Fruit fly (Drosophila melanogaster): ENCODE measurements around the gene CG17834.

CG17834 gene

dm6 chr2L:8552472-8552871, 23.5 kb downstream of the CG17834 start (continued):
- TF ChIP-seq ara (GFP tag; IDR thresholded peaks at IDR 0.05), result peak; percentile 63; the same call in 1 of the 2 replicates
- peak; percentile 14 for TF ChIP-seq CG30403 (GFP tag; optimal IDR thresholded peaks at IDR 0.05)
- no peak for TF ChIP-seq eyg (GFP tag; optimal IDR thresholded peaks at IDR 0.05)
- no peak for TF ChIP-seq Stat92E (GFP tag; optimal IDR thresholded peaks at IDR 0.05)
- peak; percentile 45 for TF ChIP-seq gsb-n (tag; optimal IDR thresholded peaks at IDR 0.05)
- TF ChIP-seq wek (GFP tag; optimal IDR thresholded peaks at IDR 0.05), result no peak
- TF ChIP-seq ftz-f1 (GFP tag; optimal IDR thresholded peaks at IDR 0.05), result no peak
- TF ChIP-seq Ada2b (GFP tag; IDR thresholded peaks at IDR 0.05), result no peak
- no peak for TF ChIP-seq CG10462 (GFP tag; optimal IDR thresholded peaks at IDR 0.05)
- TF ChIP-seq CG2129 (GFP tag; IDR thresholded peaks at IDR 0.05; ENCODE audit: partially characterized antibody), result no peak
- no peak for TF ChIP-seq CG6683 (GFP tag; optimal IDR thresholded peaks at IDR 0.05)
- peak; percentile 55 for TF ChIP-seq Oli (tag; optimal IDR thresholded peaks at IDR 0.05)
- TF ChIP-seq zfh2 (GFP tag; optimal IDR thresholded peaks at IDR 0.05), result no peak
- TF ChIP-seq Mes4 (GFP tag; optimal IDR thresholded peaks at IDR 0.05), result no peak
- TF ChIP-seq tna (GFP tag; IDR thresholded peaks at IDR 0.05; ENCODE audit: partially characterized antibody), result no peak
- no peak for TF ChIP-seq gsb (GFP tag; IDR thresholded peaks at IDR 0.05)
- TF ChIP-seq Ssrp (tag; optimal IDR thresholded peaks at IDR 0.05), result peak; percentile 33
- no peak for TF ChIP-seq Dek (tag; optimal IDR thresholded peaks at IDR 0.05)
- TF ChIP-seq sens (GFP tag), result peak; percentile 49
- TF ChIP-seq CG1647 (GFP tag; optimal IDR thresholded peaks at IDR 0.05), result peak; percentile 37
- no peak for TF ChIP-seq toy (GFP tag; IDR thresholded peaks at IDR 0.05)
- TF ChIP-seq lab (GFP tag; optimal IDR thresholded peaks at IDR 0.05), result peak; percentile 42
- TF ChIP-seq Gug (GFP tag; IDR thresholded peaks at IDR 0.05), result no peak
- TF ChIP-seq CG9876 (GFP tag; optimal IDR thresholded peaks at IDR 0.05), result no peak
- TF ChIP-seq rib (GFP tag; IDR thresholded peaks at IDR 0.05), result no peak
- TF ChIP-seq Asciz (GFP tag; optimal IDR thresholded peaks at IDR 0.05), result peak; percentile 33
- peak; percentile 22 for TF ChIP-seq CG2678 (tag; optimal IDR thresholded peaks at IDR 0.05)
- peak; percentile 33 for TF ChIP-seq CG8388 (GFP tag; optimal IDR thresholded peaks at IDR 0.05)
- TF ChIP-seq vvl (GFP tag; IDR thresholded peaks at IDR 0.05), result no peak; the same call in 1 of the 2 replicates
- no peak for TF ChIP-seq CG34224 (GFP tag; IDR thresholded peaks at IDR 0.05; ENCODE audit: partially characterized antibody)
- peak; percentile 40 for TF ChIP-seq Six4 (GFP tag; optimal IDR thresholded peaks at IDR 0.05)
- no peak for TF ChIP-seq NfI (GFP tag; optimal IDR thresholded peaks at IDR 0.05)
- 0 out of 3 replicates have a peak, but pooled peaks have one; percentile 25 for TF ChIP-seq CG34422 (GFP tag; IDR thresholded peaks at IDR 0.05)
- TF ChIP-seq Ets97D (GFP tag; optimal IDR thresholded peaks at IDR 0.05), result no peak
- peak; percentile 9 for TF ChIP-seq CG12769 (tag; optimal IDR thresholded peaks at IDR 0.05)
- peak; percentile 39; the same call in 1 of the 2 replicates for TF ChIP-seq CG1024 (GFP tag; IDR thresholded peaks at IDR 0.05)
- TF ChIP-seq Sox100B (GFP tag; optimal IDR thresholded peaks at IDR 0.05), result peak; percentile 9
- TF ChIP-seq CG11093 (GFP tag; IDR thresholded peaks at IDR 0.05), result no peak; the same call in 2 of the 3 replicates
- peak; percentile 29 for TF ChIP-seq trem (tag; optimal IDR thresholded peaks at IDR 0.05)
- TF ChIP-seq Dbx (GFP tag; IDR thresholded peaks at IDR 0.05), result no peak
- TF ChIP-seq CG7271 (tag; optimal IDR thresholded peaks at IDR 0.05), result no peak
- TF ChIP-seq CG11723 (GFP tag; optimal IDR thresholded peaks at IDR 0.05), result no peak
- TF ChIP-seq cwo (GFP tag; optimal IDR thresholded peaks at IDR 0.05), result no peak
- TF ChIP-seq CG7839 (tag; optimal IDR thresholded peaks at IDR 0.05), result peak; percentile 61
- peak; percentile 63 for TF ChIP-seq CG31441 (GFP tag; IDR thresholded peaks at IDR 0.05)
- no peak for TF ChIP-seq CTCF (GFP tag; optimal IDR thresholded peaks at IDR 0.05)
- TF ChIP-seq Side (GFP tag; optimal IDR thresholded peaks at IDR 0.05), result no peak
- no peak for TF ChIP-seq CG8944 (GFP tag; optimal IDR thresholded peaks at IDR 0.05)
- no peak for TF ChIP-seq prd (optimal IDR thresholded peaks at IDR 0.05)
- peak; percentile 66; the same call in 2 of the 3 replicates for TF ChIP-seq prd (GFP tag; IDR thresholded peaks at IDR 0.05)
- TF ChIP-seq pnt (GFP tag; optimal IDR thresholded peaks at IDR 0.05), result no peak
- no peak for TF ChIP-seq CG12155 (GFP tag; optimal IDR thresholded peaks at IDR 0.05)
